Fruit fly (Drosophila melanogaster) whole organism, embryonic: ENCODE measurements around the gene CG46304.

Experiments
- Antp ChIP-seq: fragments of 200-800 bp; sonication (Bioruptor generic); optimal IDR thresholded peaks from 3 replicates; lab custom pipeline; 2016; ENCODE audit warnings: missing biosample characterization, missing genetic modification characterization
- Awh ChIP-seq: fragments of 200-800 bp; sonication (Bioruptor generic); IDR thresholded peaks from 2 replicates; pipeline ENCODE4, ENCODE4 v1.3.6; 2022; ENCODE audit warnings: missing biosample characterization, missing genetic modification characterization
- C15 ChIP-seq: fragments of 200-800 bp; sonication (Bioruptor generic); IDR thresholded peaks from 3 replicates; pipeline ENCODE4 v1.3.6; 2022; ENCODE audit warnings: missing biosample characterization, missing genetic modification characterization
- CG12391 ChIP-seq: fragments of 200-800 bp; sonication (Bioruptor generic); optimal IDR thresholded peaks from 3 replicates; lab custom pipeline; 2018; ENCODE audit warnings: missing biosample characterization, mild to moderate bottlenecking, missing genetic modification characterization, moderate library complexity
- CG14014 ChIP-seq: fragments of 200-800 bp; sonication (Bioruptor generic); IDR thresholded peaks from 2 replicates; pipeline ENCODE4 v1.3.6; 2022; ENCODE audit warnings: missing biosample characterization, missing genetic modification characterization
- CG15601 ChIP-seq: fragments of 200-800 bp; sonication (Bioruptor generic); optimal IDR thresholded peaks from 3 replicates; lab custom pipeline; 2019; ENCODE audit warnings: missing biosample characterization, mild to moderate bottlenecking, missing genetic modification characterization, moderate library complexity
- CG15696 ChIP-seq: fragments of 200-800 bp; sonication (Bioruptor generic); optimal IDR thresholded peaks from 2 replicates; lab custom pipeline; 2019; ENCODE audit warnings: missing biosample characterization, mild to moderate bottlenecking, missing genetic modification characterization, moderate library complexity
- CG1602 ChIP-seq: fragments of 200-800 bp; sonication (Bioruptor generic); optimal IDR thresholded peaks from 3 replicates; lab custom pipeline; 2016; ENCODE audit warnings: missing biosample characterization, missing genetic modification characterization
- CG17912 ChIP-seq: fragments of 200-800 bp; sonication (Bioruptor generic); optimal IDR thresholded peaks from 2 replicates; lab custom pipeline; 2018; ENCODE audit warnings: missing biosample characterization, mild to moderate bottlenecking, missing genetic modification characterization
- CG18599 ChIP-seq: fragments of 200-800 bp; sonication (Bioruptor generic); optimal IDR thresholded peaks from 3 replicates; lab custom pipeline; 2017; ENCODE audit warnings: missing biosample characterization, missing genetic modification characterization, mild to moderate bottlenecking, moderate library complexity, missing genetic modification reagents
- CG2678 ChIP-seq: fragments of 200-800 bp; sonication (Bioruptor generic); optimal IDR thresholded peaks from 3 replicates; lab custom pipeline; 2019; ENCODE audit warnings: missing biosample characterization, mild to moderate bottlenecking, missing genetic modification characterization, moderate library complexity
- CG2712 ChIP-seq: fragments of 200-800 bp; optimal IDR thresholded peaks from 3 replicates; lab custom pipeline; 2019; ENCODE audit warnings: missing biosample characterization, mild to moderate bottlenecking, missing genetic modification characterization, moderate library complexity
- CG34376 ChIP-seq: fragments of 200-800 bp; sonication (Bioruptor generic); optimal IDR thresholded peaks from 2 replicates; lab custom pipeline; 2018; ENCODE audit warnings: missing biosample characterization, mild to moderate bottlenecking, missing genetic modification characterization
- CG6175 ChIP-seq: fragments of 200-800 bp; sonication (Bioruptor generic); IDR thresholded peaks from 3 replicates; pipeline ENCODE4 v1.3.6; 2022; ENCODE audit warnings: missing biosample characterization, missing genetic modification characterization
- CG7556 ChIP-seq: fragments of 200-800 bp; sonication (Bioruptor generic); optimal IDR thresholded peaks from 2 replicates; lab custom pipeline; 2017; ENCODE audit warnings: missing biosample characterization, mild to moderate bottlenecking, missing genetic modification characterization
- CG7928 ChIP-seq: fragments of 200-800 bp; sonication (Bioruptor generic); optimal IDR thresholded peaks from 2 replicates; lab custom pipeline; 2017; ENCODE audit warnings: missing biosample characterization, mild to moderate bottlenecking, missing genetic modification characterization
- CG9215 ChIP-seq: fragments of 200-800 bp; sonication (Bioruptor generic); IDR thresholded peaks from 2 replicates; pipeline ENCODE4 v1.3.6; 2022; ENCODE audit warnings: missing biosample characterization, missing genetic modification characterization
- CG9437 ChIP-seq: fragments of 200-800 bp; sonication (Bioruptor generic); optimal IDR thresholded peaks from 2 replicates; lab custom pipeline; 2018; ENCODE audit warnings: missing biosample characterization, mild to moderate bottlenecking, missing genetic modification characterization
- CG9797 ChIP-seq: fragments of 200-800 bp; sonication (Bioruptor generic); optimal IDR thresholded peaks from 3 replicates; lab custom pipeline; 2018; ENCODE audit warnings: missing biosample characterization, mild to moderate bottlenecking, missing genetic modification characterization
- CrebB ChIP-seq: fragments of 200-800 bp; sonication (Bioruptor generic); optimal IDR thresholded peaks from 3 replicates; lab custom pipeline; 2018; ENCODE audit warnings: missing biosample characterization, mild to moderate bottlenecking, missing genetic modification characterization
- D19B ChIP-seq: fragments of 200-800 bp; sonication (Bioruptor generic); optimal IDR thresholded peaks from 2 replicates; lab custom pipeline; 2017; ENCODE audit warnings: missing biosample characterization, mild to moderate bottlenecking, missing genetic modification characterization
- Elba2 ChIP-seq: fragments of 200-800 bp; sonication (Bioruptor generic); optimal IDR thresholded peaks from 3 replicates; lab custom pipeline; 2016; ENCODE audit warnings: missing biosample characterization, missing genetic modification characterization
- Ets65A ChIP-seq: fragments of 200-800 bp; sonication (Bioruptor generic); peaks from one replicate; lab custom pipeline; 2016; ENCODE audit warnings: missing biosample characterization, missing genetic modification characterization
- HmgZ ChIP-seq: fragments of 200-800 bp; sonication (Bioruptor generic); optimal IDR thresholded peaks from 2 replicates; lab custom pipeline; 2018; ENCODE audit warnings: missing biosample characterization, mild to moderate bottlenecking, missing genetic modification characterization
- MESR4 ChIP-seq: fragments of 200-800 bp; sonication (Bioruptor generic); optimal IDR thresholded peaks from 2 replicates; lab custom pipeline; 2018; ENCODE audit warnings: missing biosample characterization, mild to moderate bottlenecking, missing genetic modification characterization, moderate library complexity
- Mes4 ChIP-seq: fragments of 200-800 bp; sonication (Bioruptor generic); optimal IDR thresholded peaks from 2 replicates; lab custom pipeline; 2016; ENCODE audit warnings: missing biosample characterization, missing genetic modification characterization
- Mrtf ChIP-seq: fragments of 200-800 bp; sonication (Bioruptor generic); IDR thresholded peaks from 3 replicates; pipeline ENCODE4 v1.3.6; 2022; ENCODE audit warnings: missing biosample characterization, missing genetic modification characterization
- NC2α ChIP-seq: fragments of 200-800 bp; sonication (Bioruptor generic); optimal IDR thresholded peaks from 2 replicates; lab custom pipeline; 2016; ENCODE audit warnings: missing biosample characterization, missing genetic modification characterization
- PHDP ChIP-seq: fragments of 200-800 bp; sonication (Bioruptor generic); optimal IDR thresholded peaks from 3 replicates; lab custom pipeline; 2018; ENCODE audit warnings: missing biosample characterization, mild to moderate bottlenecking, missing genetic modification characterization, moderate library complexity
- ap ChIP-seq: fragments of 200-800 bp; sonication (Bioruptor generic); IDR thresholded peaks from 2 replicates; pipeline ENCODE4 v1.3.6; 2022; ENCODE audit warnings: missing biosample characterization, missing genetic modification characterization
- ara ChIP-seq: fragments of 200-800 bp; sonication (Bioruptor generic); IDR thresholded peaks from 2 replicates; pipeline ENCODE4 v1.3.6; 2022; ENCODE audit warnings: missing biosample characterization, missing genetic modification characterization
- az2 ChIP-seq: fragments of 200-800 bp; sonication (Bioruptor generic); optimal IDR thresholded peaks from 3 replicates; lab custom pipeline; 2016; ENCODE audit warnings: missing biosample characterization, missing genetic modification characterization
- cg ChIP-seq: fragments of 200-800 bp; sonication (Bioruptor generic); optimal IDR thresholded peaks from 3 replicates; lab custom pipeline; 2019; ENCODE audit warnings: missing biosample characterization, mild to moderate bottlenecking, missing genetic modification characterization, moderate library complexity
- dm ChIP-seq: fragments of 200-800 bp; sonication (Bioruptor generic); optimal IDR thresholded peaks from 3 replicates; lab custom pipeline; 2016; ENCODE audit warnings: missing biosample characterization, missing genetic modification characterization
- dysf ChIP-seq: fragments of 200-800 bp; sonication (Bioruptor generic); IDR thresholded peaks from 3 replicates; pipeline ENCODE4 v1.3.6; 2022; ENCODE audit warnings: missing biosample characterization, missing genetic modification characterization
- en ChIP-seq: fragments of 200-800 bp; sonication (Bioruptor generic); optimal IDR thresholded peaks from 2 replicates; lab custom pipeline; 2016; ENCODE audit warnings: missing biosample characterization, missing genetic modification characterization
- esg ChIP-seq: fragments of 200-800 bp; sonication (Bioruptor generic); conservative IDR thresholded peaks from 2 replicates; pipeline ENCODE4 v1.3.6; 2022; ENCODE audit warnings: missing biosample characterization, missing genetic modification characterization
- inv ChIP-seq: fragments of 200-800 bp; sonication (Bioruptor generic); IDR thresholded peaks from 2 replicates; pipeline ENCODE4 v1.3.6; 2022; ENCODE audit warnings: missing biosample characterization, missing genetic modification characterization; ENCODE audit not compliant: partially characterized antibody
- kah ChIP-seq: fragments of 200-800 bp; sonication (Bioruptor generic); optimal IDR thresholded peaks from 2 replicates; lab custom pipeline; 2018; ENCODE audit warnings: missing biosample characterization, mild to moderate bottlenecking, missing genetic modification characterization
- lbe ChIP-seq: fragments of 200-800 bp; sonication (Bioruptor generic); optimal IDR thresholded peaks from 2 replicates; lab custom pipeline; 2016; ENCODE audit warnings: missing biosample characterization, mild to moderate bottlenecking, missing genetic modification characterization
- lola ChIP-seq, 3 experiments: fragments of >200 bp in 2 of 3; fragments of 200-800 bp in 1 of 3; sonication (Bioruptor generic) in 1 of 3; optimal IDR thresholded peaks; 2 replicates each; lab custom pipeline; 2017 to 2019; ENCODE audit warnings: missing biosample characterization in 3 of 3, missing genetic modification characterization in 3 of 3, mild to moderate bottlenecking in 1 of 3, moderate library complexity in 1 of 3
- pb ChIP-seq: fragments of 200-800 bp; sonication (Bioruptor generic); optimal IDR thresholded peaks from 3 replicates; lab custom pipeline; 2016; ENCODE audit warnings: missing biosample characterization, missing genetic modification characterization
- phol ChIP-seq: fragments of 200-800 bp; sonication (Bioruptor generic); optimal IDR thresholded peaks from 3 replicates; lab custom pipeline; 2018; ENCODE audit warnings: missing biosample characterization, mild to moderate bottlenecking, missing genetic modification characterization, moderate library complexity
- run ChIP-seq: fragments of 200-800 bp; sonication (Bioruptor generic); optimal IDR thresholded peaks from 3 replicates; lab custom pipeline; 2018; ENCODE audit warnings: missing biosample characterization, mild to moderate bottlenecking, missing genetic modification characterization
- slp2 ChIP-seq: fragments of 200-800 bp; sonication (Bioruptor generic); optimal IDR thresholded peaks from 2 replicates; lab custom pipeline; 2016; ENCODE audit warnings: missing biosample characterization, missing genetic modification characterization
- sob ChIP-seq: fragments of 200-800 bp; sonication (Bioruptor generic); IDR thresholded peaks from 2 replicates; pipeline ENCODE4 v1.3.6; 2022; ENCODE audit warnings: missing biosample characterization, missing genetic modification characterization
- sqz ChIP-seq: fragments of 200-800 bp; sonication (Bioruptor generic); optimal IDR thresholded peaks from 3 replicates; lab custom pipeline; 2018; ENCODE audit warnings: missing biosample characterization, mild to moderate bottlenecking, missing genetic modification characterization
- tna ChIP-seq: fragments of 200-800 bp; sonication (Bioruptor generic); IDR thresholded peaks from 2 replicates; pipeline ENCODE4 v1.3.6; 2022; ENCODE audit warnings: missing biosample characterization, missing genetic modification characterization; ENCODE audit not compliant: partially characterized antibody
- twi ChIP-seq: fragments of 200-800 bp; optimal IDR thresholded peaks from 2 replicates; lab custom pipeline; 2019; ENCODE audit warnings: missing biosample characterization, mild to moderate bottlenecking, missing genetic modification characterization, moderate library complexity
- yki ChIP-seq: fragments of >200 bp; optimal IDR thresholded peaks from 3 replicates; lab custom pipeline; 2018

CG46304 gene

DNA sequence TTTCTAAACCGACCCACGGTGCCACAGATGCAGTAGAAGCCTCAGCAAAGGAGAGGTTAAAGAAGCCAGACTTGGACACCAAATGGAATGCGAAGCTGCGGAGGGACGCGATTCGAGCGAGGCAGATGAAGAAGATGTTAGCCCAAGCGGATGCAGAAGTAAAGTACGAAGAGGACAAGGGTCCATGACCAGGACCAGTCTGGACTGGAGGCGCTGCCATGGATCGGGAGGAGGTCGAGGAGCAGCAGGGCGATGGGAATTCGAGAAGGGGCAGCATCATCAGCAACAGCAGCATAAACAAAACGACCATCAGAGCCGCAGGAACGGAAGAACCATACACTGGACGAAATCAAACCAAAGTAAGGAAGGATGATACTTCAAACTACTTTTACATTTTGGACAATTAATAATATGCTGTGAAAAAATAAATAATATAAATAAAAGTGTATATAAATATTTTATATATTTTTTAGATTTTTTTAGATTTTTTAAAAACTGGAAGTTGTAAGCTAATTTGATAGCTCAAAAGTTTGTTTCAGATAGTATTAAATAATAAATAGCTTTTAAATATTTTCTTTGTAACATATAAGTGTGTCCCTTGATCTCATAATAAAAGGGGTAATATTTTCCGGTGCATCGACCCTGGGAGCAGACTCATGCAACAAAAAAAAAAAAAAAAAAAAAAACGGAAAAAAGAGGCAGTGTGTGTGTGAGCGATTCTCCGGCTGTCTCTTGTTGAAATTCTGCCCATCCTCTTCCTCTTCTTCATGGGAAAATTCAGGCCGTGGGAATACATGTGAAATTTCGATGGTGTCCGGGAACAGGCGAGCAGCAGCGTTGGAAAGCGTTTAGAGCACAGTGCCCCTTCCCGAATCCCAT, 770 bp downstream of the CG46304 start (continued):
- TF ChIP-seq dysf (GFP tag; lab: Robert Waterston, UW): 0 out of 3 replicates have a peak, but pooled peaks have one; percentile 20
- 0 out of 2 replicates have a peak, but pooled peaks have one; percentile 29 for TF ChIP-seq CG14014 (GFP tag; lab: Robert Waterston, UW)
- TF ChIP-seq CG34376 (GFP tag; lab: Kevin White, UChicago): no peak
- no peak for TF ChIP-seq sob (GFP tag; lab: Robert Waterston, UW)
- TF ChIP-seq ap (GFP tag; lab: Robert Waterston, UW): no peak
- TF ChIP-seq lbe: peak; percentile 58
- TF ChIP-seq MESR4 (GFP tag; lab: Kevin White, UChicago): no peak
- no peak for TF ChIP-seq C15 (GFP tag; lab: Robert Waterston, UW)
- TF ChIP-seq CrebB (tag; lab: Kevin White, UChicago): no peak
- TF ChIP-seq tna: no peak
- no peak for TF ChIP-seq ara (GFP tag; lab: Robert Waterston, UW)
- no peak for TF ChIP-seq CG6175 (GFP tag; lab: Robert Waterston, UW)
- TF ChIP-seq Mes4 (GFP tag; lab: Kevin White, UChicago): no peak
- TF ChIP-seq HmgZ: no peak
- peak; percentile 59 for TF ChIP-seq CG15696 (tag; lab: Kevin White, UChicago)
- no peak for TF ChIP-seq Antp
- TF ChIP-seq PHDP (tag; lab: Kevin White, UChicago): peak; percentile 26
- no peak for TF ChIP-seq CG9215 (GFP tag; lab: Robert Waterston, UW)
- TF ChIP-seq CG12391 (tag; lab: Kevin White, UChicago): peak; percentile 59
- TF ChIP-seq CG7928 (GFP tag; lab: Kevin White, UChicago): no peak
- TF ChIP-seq CG15601 (tag; lab: Kevin White, UChicago): peak; percentile 38
- TF ChIP-seq Ets65A (GFP tag; lab: Kevin White, UChicago): peak; percentile 45
- TF ChIP-seq CG1602 (GFP tag; lab: Kevin White, UChicago): no peak
- TF ChIP-seq twi (tag; lab: Kevin White, UChicago): no peak
- TF ChIP-seq CG2678 (tag; lab: Kevin White, UChicago): peak; percentile 36
- no peak for TF ChIP-seq Awh (GFP tag; lab: Robert Waterston, UW)
- TF ChIP-seq D19B (GFP tag; lab: Kevin White, UChicago): no peak
- TF ChIP-seq run (tag; lab: Kevin White, UChicago): no peak
- no peak for TF ChIP-seq esg (GFP tag; lab: Robert Waterston, UW)
- TF ChIP-seq sqz: peak; percentile 20
- no peak for TF ChIP-seq kah (GFP tag; lab: Kevin White, UChicago)
- TF ChIP-seq yki (lab: Kevin White, UChicago): no peak
- TF ChIP-seq CG17912 (GFP tag; lab: Kevin White, UChicago): no peak
- TF ChIP-seq lola (GFP tag; optimal IDR thresholded peaks at IDR 0.05; lab: Kevin White, UChicago): peak in 1 of 3 experiments; percentile 68
- no peak for TF ChIP-seq CG18599 (GFP tag; lab: Kevin White, UChicago)
- no peak for TF ChIP-seq dm (GFP tag; lab: Kevin White, UChicago)
- no peak for TF ChIP-seq NC2α (GFP tag; lab: Kevin White, UChicago)
- TF ChIP-seq az2: no peak
- TF ChIP-seq inv: no peak
- no peak for TF ChIP-seq pb
- no peak for TF ChIP-seq CG9797 (GFP tag; lab: Kevin White, UChicago)
- peak; percentile 77 for TF ChIP-seq CG2712 (tag; lab: Kevin White, UChicago)
- TF ChIP-seq en (GFP tag; lab: Kevin White, UChicago): no peak
- TF ChIP-seq Mrtf (GFP tag; lab: Robert Waterston, UW): no peak
- no peak for TF ChIP-seq Elba2 (GFP tag; lab: Kevin White, UChicago)
- no peak for TF ChIP-seq CG9437 (GFP tag; lab: Kevin White, UChicago)
- no peak for TF ChIP-seq slp2 (GFP tag; lab: Kevin White, UChicago)
- peak; percentile 57 for TF ChIP-seq phol (tag; lab: Kevin White, UChicago)
- TF ChIP-seq cg: no peak
- peak; percentile 21 for TF ChIP-seq CG7556 (GFP tag; lab: Kevin White, UChicago)
